Fruit fly (Drosophila melanogaster): ENCODE results near the gene CG13933.

dm6 chr3L:1737898-1738322 lies 37.0 kb downstream of the CG13933 start, which contains the start of gene PIG-Wb:
- TF ChIP-seq CG10543 (GFP tag; optimal IDR thresholded peaks at IDR 0.05) (peak; percentile 82), Ets97D (GFP tag; optimal IDR thresholded peaks at IDR 0.05) (no peak), CG30431 (GFP tag; optimal IDR thresholded peaks at IDR 0.05) (no peak), gro (GFP tag; optimal IDR thresholded peaks at IDR 0.05) (no peak), ro (GFP tag; IDR thresholded peaks at IDR 0.05) (no peak)
